Worm (Caenorhabditis elegans) whole organism, L3 larva: ENCODE measurements around the gene Y71H2B.11.

Experiments used
- R02D3.7 ChIP-seq: fragments of 150-350 bp; optimal IDR thresholded peaks from 2 replicates; lab custom pipeline; 2014; ENCODE audit warnings: missing biosample characterization, missing genetic modification characterization
- ZK546.5 ChIP-seq: sonication (generic microtip); optimal IDR thresholded peaks from 2 replicates; lab custom pipeline; 2017; ENCODE audit warnings: missing biosample characterization, missing genetic modification characterization
- aly-2 ChIP-seq: fragments of 150-350 bp; optimal IDR thresholded peaks from 2 replicates; lab custom pipeline; 2014; ENCODE audit warnings: missing biosample characterization, missing genetic modification characterization
- ama-1 ChIP-seq: fragments of 150-350 bp; optimal IDR thresholded peaks from 2 replicates; lab custom pipeline; 2018
- ceh-16 ChIP-seq: sonication (generic microtip); optimal IDR thresholded peaks from 2 replicates; lab custom pipeline; 2017; ENCODE audit warnings: missing biosample characterization, missing genetic modification characterization
- ceh-28 ChIP-seq: fragments of 150-350 bp; optimal IDR thresholded peaks from 2 replicates; lab custom pipeline; 2014; ENCODE audit warnings: missing biosample characterization, missing genetic modification reagents, missing genetic modification characterization
- ceh-82 ChIP-seq: fragments of 150-350 bp; optimal IDR thresholded peaks from 2 replicates; lab custom pipeline; 2014; ENCODE audit warnings: missing biosample characterization, missing genetic modification characterization
- ceh-9 ChIP-seq: sonication (generic microtip); optimal IDR thresholded peaks from 2 replicates; lab custom pipeline; 2018; ENCODE audit warnings: missing biosample characterization, missing genetic modification characterization
- egl-27 ChIP-seq: sonication (generic microtip); optimal IDR thresholded peaks from 4 replicates; lab custom pipeline; 2017; ENCODE audit warnings: missing biosample characterization, missing genetic modification reagents, missing genetic modification characterization
- egl-5 ChIP-seq: fragments of 150-350 bp; optimal IDR thresholded peaks from 2 replicates; lab custom pipeline; 2017; ENCODE audit warnings: missing biosample characterization, missing genetic modification reagents, missing genetic modification characterization, inconsistent platforms
- elt-1 ChIP-seq: fragments of 150-350 bp; optimal IDR thresholded peaks from 2 replicates; lab custom pipeline; 2014; ENCODE audit warnings: missing biosample characterization, missing genetic modification characterization
- elt-2 ChIP-seq: sonication (generic microtip); optimal IDR thresholded peaks from 2 replicates; lab custom pipeline; 2016; ENCODE audit warnings: missing genetic modification reagents, mild to moderate bottlenecking, missing genetic modification characterization, missing compliant biosample characterization
- elt-3 ChIP-seq, 3 experiments: fragments of 150-350 bp in 1 of 3; sonication (generic microtip) in 2 of 3; optimal IDR thresholded peaks; 2 replicates in 2 of 3; 4 replicates in 1 of 3; lab custom pipeline; 2014 to 2017; ENCODE audit warnings: missing biosample characterization in 3 of 3, missing genetic modification characterization in 3 of 3
- eor-1 ChIP-seq, 2 experiments: fragments of 150-350 bp; optimal IDR thresholded peaks; 2 replicates each; lab custom pipeline; 2014 to 2018; ENCODE audit warnings: missing biosample characterization in 2 of 2, missing genetic modification characterization in 2 of 2
- fkh-10 ChIP-seq: sonication (generic microtip); optimal IDR thresholded peaks from 2 replicates; lab custom pipeline; 2017; ENCODE audit warnings: missing biosample characterization, missing genetic modification reagents, missing genetic modification characterization
- fkh-2 ChIP-seq: fragments of 150-350 bp; optimal IDR thresholded peaks from 2 replicates; lab custom pipeline; 2014; ENCODE audit warnings: missing biosample characterization, missing genetic modification reagents, missing genetic modification characterization
- fos-1 ChIP-seq: fragments of 150-350 bp; optimal IDR thresholded peaks from 2 replicates; lab custom pipeline; 2014; ENCODE audit warnings: missing biosample characterization, missing genetic modification characterization
- hmg-11 ChIP-seq: sonication (generic microtip); optimal IDR thresholded peaks from 2 replicates; lab custom pipeline; 2016; ENCODE audit warnings: missing genetic modification characterization, missing compliant biosample characterization
- jun-1 ChIP-seq: fragments of 150-350 bp; optimal IDR thresholded peaks from 2 replicates; lab custom pipeline; 2014; ENCODE audit warnings: missing biosample characterization, missing genetic modification reagents, missing genetic modification characterization
- lin-15B ChIP-seq: fragments of 150-350 bp; optimal IDR thresholded peaks from 2 replicates; lab custom pipeline; 2014; ENCODE audit warnings: missing biosample characterization, missing genetic modification characterization
- lin-39 ChIP-seq: fragments of 150-350 bp; optimal IDR thresholded peaks from 2 replicates; lab custom pipeline; 2018; ENCODE audit warnings: missing biosample characterization, missing genetic modification reagents, missing genetic modification characterization
- mdl-1 ChIP-seq: fragments of 150-350 bp; optimal IDR thresholded peaks from 2 replicates; lab custom pipeline; 2014; ENCODE audit warnings: missing biosample characterization, missing genetic modification characterization
- mml-1 ChIP-seq: fragments of 150-350 bp; sonication (generic microtip); optimal IDR thresholded peaks from 3 replicates; lab custom pipeline; 2014; ENCODE audit warnings: missing biosample characterization, missing genetic modification characterization
- nfya-1 ChIP-seq: sonication (generic microtip); optimal IDR thresholded peaks from 2 replicates; lab custom pipeline; 2017; ENCODE audit warnings: missing genetic modification characterization, mild to moderate bottlenecking, missing compliant biosample characterization, antibody characterized with exemption, moderate library complexity; ENCODE audit not compliant: insufficient read depth
- nhr-11 ChIP-seq: fragments of 150-350 bp; optimal IDR thresholded peaks from 2 replicates; lab custom pipeline; 2014; ENCODE audit warnings: missing biosample characterization, missing genetic modification characterization
- nhr-12 ChIP-seq: fragments of 150-350 bp; optimal IDR thresholded peaks from 2 replicates; lab custom pipeline; 2014; ENCODE audit warnings: missing biosample characterization, missing genetic modification characterization
- nhr-23 ChIP-seq: fragments of 150-350 bp; optimal IDR thresholded peaks from 2 replicates; lab custom pipeline; 2014; ENCODE audit warnings: missing biosample characterization, missing genetic modification reagents, missing genetic modification characterization
- nhr-237 ChIP-seq: fragments of 150-350 bp; optimal IDR thresholded peaks from 2 replicates; lab custom pipeline; 2014; ENCODE audit warnings: missing biosample characterization, missing genetic modification characterization
- nhr-25 ChIP-seq: sonication (generic microtip); optimal IDR thresholded peaks from 2 replicates; lab custom pipeline; 2017; ENCODE audit warnings: missing biosample characterization, missing genetic modification characterization
- nhr-28 ChIP-seq: fragments of 150-350 bp; optimal IDR thresholded peaks from 2 replicates; lab custom pipeline; 2014; ENCODE audit warnings: missing biosample characterization, missing genetic modification characterization
- nhr-76 ChIP-seq: fragments of 150-350 bp; sonication (generic microtip); optimal IDR thresholded peaks from 5 replicates; lab custom pipeline; 2014; ENCODE audit warnings: missing biosample characterization, missing genetic modification characterization
- nhr-77 ChIP-seq: fragments of 150-350 bp; optimal IDR thresholded peaks from 2 replicates; lab custom pipeline; 2014; ENCODE audit warnings: missing biosample characterization, missing genetic modification characterization
- pha-4 ChIP-seq: fragments of 150-350 bp; optimal IDR thresholded peaks from 2 replicates; lab custom pipeline; 2014; ENCODE audit warnings: missing biosample characterization, missing genetic modification reagents, missing genetic modification characterization
- pqm-1 ChIP-seq: fragments of 150-350 bp; optimal IDR thresholded peaks from 2 replicates; lab custom pipeline; 2017; ENCODE audit warnings: missing biosample characterization, missing genetic modification characterization, inconsistent platforms
- sea-2 ChIP-seq: fragments of 150-350 bp; sonication (generic microtip); optimal IDR thresholded peaks from 4 replicates; lab custom pipeline; 2014; ENCODE audit warnings: missing biosample characterization, missing genetic modification reagents, missing genetic modification characterization
- skn-1 ChIP-seq: fragments of 150-350 bp; optimal IDR thresholded peaks from 2 replicates; lab custom pipeline; 2014; ENCODE audit warnings: missing biosample characterization, missing genetic modification characterization
- snpc-4 ChIP-seq: fragments of 150-350 bp; optimal IDR thresholded peaks from 2 replicates; lab custom pipeline; 2014; ENCODE audit warnings: missing biosample characterization, missing genetic modification characterization
- tbx-2 ChIP-seq: sonication (generic microtip); optimal IDR thresholded peaks from 2 replicates; lab custom pipeline; 2016; ENCODE audit warnings: mild to moderate bottlenecking, missing genetic modification characterization, missing compliant biosample characterization
- unc-39 ChIP-seq: sonication (generic microtip); optimal IDR thresholded peaks from 4 replicates; lab custom pipeline; 2017; ENCODE audit warnings: missing biosample characterization, missing genetic modification characterization
- zag-1 ChIP-seq: fragments of 150-350 bp; optimal IDR thresholded peaks from 2 replicates; lab custom pipeline; 2014; ENCODE audit warnings: missing biosample characterization, missing genetic modification characterization
- ztf-11 ChIP-seq: fragments of 150-350 bp; optimal IDR thresholded peaks from 2 replicates; lab custom pipeline; 2014; ENCODE audit warnings: missing biosample characterization, missing genetic modification characterization
- ztf-4 ChIP-seq: fragments of 150-350 bp; optimal IDR thresholded peaks from 2 replicates; lab custom pipeline; 2014; ENCODE audit warnings: missing biosample characterization, missing genetic modification characterization

Y71H2B.11 gene

DNA sequence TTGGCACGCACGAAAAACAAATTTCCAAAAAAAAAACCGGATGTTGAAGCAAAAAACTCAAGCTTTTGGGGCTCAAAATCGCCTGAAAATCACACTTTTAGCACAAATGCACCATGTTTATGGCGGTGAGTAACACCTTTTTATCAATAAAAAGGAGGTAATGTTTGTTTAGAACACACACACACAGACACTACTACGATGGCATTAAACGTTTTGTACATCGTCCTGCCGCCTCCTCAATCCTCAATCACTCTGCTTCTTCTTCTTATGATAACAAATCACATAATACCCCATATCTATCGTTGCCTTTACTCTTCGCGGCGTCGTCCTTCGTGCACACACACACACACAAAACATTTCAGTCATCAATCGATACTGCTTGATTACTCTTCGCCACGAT, 17.6 kb upstream of the Y71H2B.11 start, which contains the start of gene gpa-17:
Gene gpa-17 (plus strand): TSS at position 363 of the 400 bp plus-strand sequence.
- TF ChIP-seq ceh-9 (tag; lab: Kevin White, UChicago) (no peak), pha-4 (tag; lab: Kevin White, UChicago) (peak; percentile 44), elt-2 (tag; lab: Kevin White, UChicago) (peak; percentile 77), ceh-82 (tag; lab: Kevin White, UChicago) (no peak), ama-1 (lab: Kevin White, UChicago) (no peak), fkh-10 (GFP tag; lab: Kevin White, UChicago) (no peak), mml-1 (no peak), ceh-28 (peak; percentile 22), pqm-1 (peak; percentile 25)

DNA sequence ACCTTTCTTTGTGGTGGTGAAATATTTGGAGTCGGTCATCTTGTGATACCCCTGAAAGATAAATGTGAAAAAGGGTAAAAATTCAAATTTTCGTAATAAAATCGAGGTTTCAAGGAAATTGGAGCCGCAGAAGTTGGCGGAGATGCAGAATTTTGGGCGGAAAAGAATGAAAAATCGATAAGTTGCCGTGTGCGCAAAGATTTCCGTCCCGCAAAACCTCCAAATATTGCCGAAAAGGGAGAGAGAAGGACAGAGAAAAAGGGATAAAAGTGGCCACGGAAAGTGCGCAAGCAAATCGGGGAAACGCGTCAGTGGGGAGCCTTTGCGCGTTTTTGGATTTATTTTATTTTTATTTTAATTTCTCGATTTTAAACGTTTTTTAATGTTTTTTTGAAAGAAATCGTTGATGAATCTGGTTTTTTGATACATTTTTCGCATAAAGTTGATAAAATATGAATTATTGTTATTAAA, 6.8 kb upstream of the Y71H2B.11 start, which contains the start of gene apb-1:
Gene apb-1 (minus strand): TSS at position 51 of the 471 bp plus-strand sequence.
- TF ChIP-seq fos-1 (tag; lab: Kevin White, UChicago) (no peak), fkh-10 (GFP tag; lab: Kevin White, UChicago) (peak; percentile 92), fkh-2 (tag; lab: Kevin White, UChicago) (no peak), lin-15B (tag; lab: Kevin White, UChicago) (peak; percentile 91), ZK546.5 (no peak), ztf-11 (tag; lab: Kevin White, UChicago) (no peak), hmg-11 (tag; lab: Kevin White, UChicago) (peak; percentile 96), pha-4 (tag; lab: Kevin White, UChicago) (peak; percentile 96), ceh-9 (tag; lab: Kevin White, UChicago) (no peak), snpc-4 (tag; lab: Kevin White, UChicago) (peak; percentile 85), ztf-4 (tag; lab: Kevin White, UChicago) (no peak), sea-2 (GFP tag; lab: Kevin White, UChicago) (peak; percentile 90), ama-1 (lab: Kevin White, UChicago) (peak; percentile 21), jun-1 (tag; lab: Kevin White, UChicago) (peak; percentile 28), elt-1 (tag; lab: Kevin White, UChicago) (peak; percentile 42), nhr-23 (tag; lab: Kevin White, UChicago) (peak; percentile 96), nhr-25 (tag; lab: Kevin White, UChicago) (peak; percentile 61), aly-2 (tag; lab: Kevin White, UChicago) (peak; percentile 9), nhr-76 (tag; lab: Kevin White, UChicago) (peak; percentile 5), egl-5 (peak; percentile 88), pqm-1 (peak; percentile 37), egl-27 (tag; lab: Kevin White, UChicago) (no peak), elt-2 (tag; lab: Kevin White, UChicago) (peak; percentile 51), nfya-1 (tag; lab: Kevin White, UChicago) (peak; percentile 94), elt-3 (tag; optimal IDR thresholded peaks at IDR 0.05; lab: Kevin White, UChicago) (no peak), nhr-11 (tag; lab: Kevin White, UChicago) (no peak), tbx-2 (peak; percentile 93), ceh-82 (tag; lab: Kevin White, UChicago) (peak; percentile 77), mdl-1 (tag; lab: Kevin White, UChicago) (no peak), lin-39 (tag; lab: Kevin White, UChicago) (peak; percentile 83), zag-1 (tag; lab: Kevin White, UChicago) (no peak), ceh-28 (peak; percentile 86), R02D3.7 (peak; percentile 86), nhr-12 (tag; lab: Kevin White, UChicago) (no peak), nhr-77 (tag; lab: Kevin White, UChicago) (peak; percentile 62), mml-1 (no peak), ceh-16 (tag; lab: Kevin White, UChicago) (no peak), unc-39 (tag; lab: Kevin White, UChicago) (no peak), eor-1 (tag; optimal IDR thresholded peaks at IDR 0.05; lab: Kevin White, UChicago) (no peak), nhr-28 (tag; lab: Kevin White, UChicago) (no peak), skn-1 (tag; lab: Kevin White, UChicago) (peak; percentile 12), nhr-237 (tag; lab: Kevin White, UChicago) (no peak)
- TF ChIP-seq, all 47 proteins: peak for 24
